Worm (Caenorhabditis elegans) whole organism, L2 larva: Measurements from ENCODE around the gene T26G10.5.

Experiments used
- C34F6.9 ChIP-seq: fragments of 150-350 bp; optimal IDR thresholded peaks from 2 replicates; lab custom pipeline; 2014; ENCODE audit warnings: missing biosample characterization, missing genetic modification characterization
- F13H6.1 ChIP-seq: sonication (generic microtip); optimal IDR thresholded peaks from 2 replicates; lab custom pipeline; 2016; ENCODE audit warnings: missing genetic modification characterization, missing compliant biosample characterization
- R02D3.7 ChIP-seq: fragments of 150-350 bp; optimal IDR thresholded peaks from 2 replicates; lab custom pipeline; 2014; ENCODE audit warnings: missing biosample characterization, missing genetic modification characterization
- Y55F3AM.14 ChIP-seq: fragments of 200-800 bp; sonication (Bioruptor generic); optimal IDR thresholded peaks from 2 replicates; lab custom pipeline; 2018; ENCODE audit warnings: mild to moderate bottlenecking, missing genetic modification characterization, missing compliant biosample characterization
- ZK546.5 ChIP-seq: sonication (generic microtip); optimal IDR thresholded peaks from 2 replicates; lab custom pipeline; 2017; ENCODE audit warnings: missing biosample characterization, missing genetic modification characterization
- alr-1 ChIP-seq: fragments of 150-350 bp; optimal IDR thresholded peaks from 2 replicates; lab custom pipeline; 2014; ENCODE audit warnings: missing biosample characterization, missing genetic modification characterization
- aly-2 ChIP-seq: fragments of 150-350 bp; optimal IDR thresholded peaks from 2 replicates; lab custom pipeline; 2014; ENCODE audit warnings: missing biosample characterization, missing genetic modification characterization
- ama-1 ChIP-seq: fragments of 150-350 bp; optimal IDR thresholded peaks from 2 replicates; lab custom pipeline; 2018; ENCODE audit warnings: inconsistent platforms
- blmp-1 ChIP-seq: sonication (generic microtip); optimal IDR thresholded peaks from 2 replicates; lab custom pipeline; 2017; ENCODE audit warnings: missing genetic modification characterization, mild to moderate bottlenecking, missing compliant biosample characterization, antibody characterized with exemption, moderate library complexity; ENCODE audit not compliant: insufficient read depth
- ceh-16 ChIP-seq: fragments of 150-350 bp; optimal IDR thresholded peaks from 2 replicates; lab custom pipeline; 2014; ENCODE audit warnings: missing biosample characterization, missing genetic modification characterization
- ceh-82 ChIP-seq: fragments of 150-350 bp; optimal IDR thresholded peaks from 2 replicates; lab custom pipeline; 2014; ENCODE audit warnings: missing biosample characterization, missing genetic modification characterization
- crh-2 ChIP-seq: sonication (generic microtip); optimal IDR thresholded peaks from 2 replicates; lab custom pipeline; 2017; ENCODE audit warnings: missing biosample characterization, missing genetic modification characterization
- egl-27 ChIP-seq: sonication (generic microtip); optimal IDR thresholded peaks from 3 replicates; lab custom pipeline; 2017; ENCODE audit warnings: missing biosample characterization, missing genetic modification reagents, missing genetic modification characterization
- elt-1 ChIP-seq: fragments of 150-350 bp; optimal IDR thresholded peaks from 2 replicates; lab custom pipeline; 2014; ENCODE audit warnings: missing biosample characterization, missing genetic modification characterization
- fos-1 ChIP-seq: fragments of 150-350 bp; optimal IDR thresholded peaks from 2 replicates; lab custom pipeline; 2014; ENCODE audit warnings: missing biosample characterization, missing genetic modification characterization
- gmeb-1 ChIP-seq: fragments of 150-350 bp; optimal IDR thresholded peaks from 2 replicates; lab custom pipeline; 2014; ENCODE audit warnings: missing biosample characterization, missing genetic modification characterization
- lin-11 ChIP-seq: fragments of 150-350 bp; sonication (generic microtip); optimal IDR thresholded peaks from 2 replicates; lab custom pipeline; 2014; ENCODE audit warnings: missing biosample characterization, missing genetic modification characterization, inconsistent platforms, mixed read lengths
- lin-13 ChIP-seq: fragments of 150-350 bp; optimal IDR thresholded peaks from 2 replicates; lab custom pipeline; 2014; ENCODE audit warnings: missing biosample characterization, missing genetic modification reagents, missing genetic modification characterization
- lin-39 ChIP-seq: fragments of 150-350 bp; optimal IDR thresholded peaks from 2 replicates; lab custom pipeline; 2014; ENCODE audit warnings: missing biosample characterization, missing genetic modification reagents, missing genetic modification characterization
- lsy-2 ChIP-seq, 2 experiments: fragments of 150-350 bp in 1 of 2; sonication (generic microtip) in 1 of 2; optimal IDR thresholded peaks; 2 replicates each; lab custom pipeline; 2014 to 2017; ENCODE audit warnings: missing biosample characterization in 2 of 2, missing genetic modification characterization in 2 of 2
- mab-5 ChIP-seq: fragments of 150-350 bp; optimal IDR thresholded peaks from 2 replicates; lab custom pipeline; 2014; ENCODE audit warnings: missing biosample characterization, missing genetic modification characterization
- mbf-1 ChIP-seq: sonication (generic microtip); optimal IDR thresholded peaks from 2 replicates; lab custom pipeline; 2017; ENCODE audit warnings: missing biosample characterization, missing genetic modification characterization
- mdl-1 ChIP-seq, 2 experiments: fragments of 150-350 bp in 1 of 2; sonication (generic microtip) in 1 of 2; optimal IDR thresholded peaks; 2 replicates each; lab custom pipeline; 2017; ENCODE audit warnings: missing biosample characterization in 2 of 2, missing genetic modification characterization in 2 of 2
- nhr-11 ChIP-seq: fragments of 150-350 bp; optimal IDR thresholded peaks from 2 replicates; lab custom pipeline; 2014; ENCODE audit warnings: missing biosample characterization, missing genetic modification characterization
- nhr-129 ChIP-seq: fragments of 150-350 bp; optimal IDR thresholded peaks from 2 replicates; lab custom pipeline; 2014; ENCODE audit warnings: missing biosample characterization, missing genetic modification characterization
- nhr-21 ChIP-seq: fragments of 150-350 bp; optimal IDR thresholded peaks from 2 replicates; lab custom pipeline; 2014; ENCODE audit warnings: missing biosample characterization, missing genetic modification characterization
- nhr-237 ChIP-seq: fragments of 150-350 bp; optimal IDR thresholded peaks from 2 replicates; lab custom pipeline; 2014; ENCODE audit warnings: missing biosample characterization, missing genetic modification characterization
- nhr-25 ChIP-seq: fragments of 150-350 bp; sonication (generic microtip); optimal IDR thresholded peaks from 3 replicates; lab custom pipeline; 2014; ENCODE audit warnings: missing biosample characterization, missing genetic modification characterization
- nhr-6 ChIP-seq: fragments of 150-350 bp; optimal IDR thresholded peaks from 2 replicates; lab custom pipeline; 2014; ENCODE audit warnings: missing biosample characterization, missing genetic modification characterization
- nhr-77 ChIP-seq: fragments of 150-350 bp; optimal IDR thresholded peaks from 2 replicates; lab custom pipeline; 2014; ENCODE audit warnings: missing biosample characterization, missing genetic modification characterization
- peb-1 ChIP-seq: fragments of 150-350 bp; optimal IDR thresholded peaks from 2 replicates; lab custom pipeline; 2014; ENCODE audit warnings: missing biosample characterization, missing genetic modification characterization
- sem-4 ChIP-seq: fragments of 150-350 bp; optimal IDR thresholded peaks from 2 replicates; lab custom pipeline; 2014; ENCODE audit warnings: missing biosample characterization, missing genetic modification reagents, missing genetic modification characterization
- skn-1 ChIP-seq: sonication (generic microtip); optimal IDR thresholded peaks from 2 replicates; lab custom pipeline; 2017; ENCODE audit warnings: missing biosample characterization, missing genetic modification characterization
- sma-3 ChIP-seq: sonication (generic microtip); optimal IDR thresholded peaks from 2 replicates; lab custom pipeline; 2016; ENCODE audit warnings: missing genetic modification reagents, missing genetic modification characterization, missing compliant biosample characterization
- sma-9 ChIP-seq, 2 experiments: fragments of 150-350 bp in 1 of 2; sonication (generic microtip) in 1 of 2; optimal IDR thresholded peaks; 2 replicates each; lab custom pipeline; 2014 to 2016; ENCODE audit warnings: missing genetic modification characterization in 2 of 2, mild to moderate bottlenecking in 1 of 2, missing biosample characterization in 1 of 2, missing compliant biosample characterization in 1 of 2, missing genetic modification reagents in 1 of 2, moderate library complexity in 1 of 2
- snpc-4 ChIP-seq: fragments of 150-350 bp; optimal IDR thresholded peaks from 2 replicates; lab custom pipeline; 2014; ENCODE audit warnings: missing biosample characterization, missing genetic modification characterization
- unc-39 ChIP-seq: fragments of 150-350 bp; optimal IDR thresholded peaks from 2 replicates; lab custom pipeline; 2014; ENCODE audit warnings: missing biosample characterization, missing genetic modification characterization
- unc-55 ChIP-seq: fragments of 150-350 bp; sonication (generic microtip); optimal IDR thresholded peaks from 3 replicates; lab custom pipeline; 2014; ENCODE audit warnings: missing biosample characterization, missing genetic modification reagents, missing genetic modification characterization
- unc-62 ChIP-seq: fragments of 150-350 bp; optimal IDR thresholded peaks from 2 replicates; lab custom pipeline; 2014; ENCODE audit warnings: missing biosample characterization, missing genetic modification reagents, missing genetic modification characterization
- zag-1 ChIP-seq: fragments of 150-350 bp; optimal IDR thresholded peaks from 2 replicates; lab custom pipeline; 2014; ENCODE audit warnings: missing biosample characterization, missing genetic modification characterization
- ztf-1 ChIP-seq: fragments of 200-800 bp; sonication (Bioruptor generic); conservative IDR thresholded peaks from 2 replicates; pipeline ENCODE4 v1.3.6; 2022; ENCODE audit warnings: missing genetic modification characterization, missing compliant biosample characterization
- ztf-11 ChIP-seq: sonication (generic microtip); optimal IDR thresholded peaks from 2 replicates; lab custom pipeline; 2017; ENCODE audit warnings: missing biosample characterization, missing genetic modification characterization
- ztf-4 ChIP-seq: fragments of 150-350 bp; optimal IDR thresholded peaks from 2 replicates; lab custom pipeline; 2014; ENCODE audit warnings: missing biosample characterization, missing genetic modification characterization

The T26G10.5 gene

ce11 chrIII:9457192-9458103, 31.2 kb upstream of the T26G10.5 start (continued):
- TF ChIP-seq elt-1 (tag; lab: Kevin White, UChicago) (no peak), skn-1 (no peak), alr-1 (tag; lab: Kevin White, UChicago) (no peak), zag-1 (tag; lab: Kevin White, UChicago) (no peak), blmp-1 (tag; lab: Kevin White, UChicago) (peak; percentile 22), C34F6.9 (tag; lab: Kevin White, UChicago) (peak; percentile 74), sem-4 (tag; lab: Kevin White, UChicago) (no peak), egl-27 (tag; lab: Kevin White, UChicago) (no peak), lin-11 (tag; lab: Kevin White, UChicago) (no peak), unc-55 (no peak), F13H6.1 (peak; percentile 75), lin-13 (GFP tag; lab: Kevin White, UChicago) (no peak), ZK546.5 (tag; lab: Kevin White, UChicago) (no peak), gmeb-1 (tag; lab: Kevin White, UChicago) (no peak), nhr-129 (tag; lab: Kevin White, UChicago) (peak; percentile 90)
- TF ChIP-seq, all 48 proteins: peak for 13

ce11 chrIII:9455980-9456658, 29.9 kb upstream of the T26G10.5 start, which contains the start of the genes rheb-1 and spk-1:
Gene rheb-1 (minus strand): TSS chrIII:9456030.
Gene spk-1 (plus strand): TSS chrIII:9456608.
- TF ChIP-seq lin-39 (tag; lab: Kevin White, UChicago) (no peak), lsy-2 (tag; optimal IDR thresholded peaks at IDR 0.05; lab: Kevin White, UChicago) (peak; percentile 98 to 99), mdl-1 (tag; optimal IDR thresholded peaks at IDR 0.05; lab: Kevin White, UChicago) (peak in 1 of 2 experiments; percentile 6), elt-1 (tag; lab: Kevin White, UChicago) (no peak), aly-2 (tag; lab: Kevin White, UChicago) (no peak), mbf-1 (tag; lab: Kevin White, UChicago) (no peak), mab-5 (tag; lab: Kevin White, UChicago) (peak; percentile 67), unc-62 (GFP tag; lab: Kevin White, UChicago) (no peak), ztf-11 (tag; lab: Kevin White, UChicago) (no peak), ama-1 (lab: Kevin White, UChicago) (no peak), lin-13 (GFP tag; lab: Kevin White, UChicago) (peak; percentile 88), Y55F3AM.14 (GFP tag; lab: Kevin White, UChicago) (peak; percentile 53), ZK546.5 (tag; lab: Kevin White, UChicago) (peak; percentile 97), sem-4 (tag; lab: Kevin White, UChicago) (peak; percentile 93), F13H6.1 (peak; percentile 92), alr-1 (tag; lab: Kevin White, UChicago) (no peak), nhr-21 (tag; lab: Kevin White, UChicago) (peak; percentile 88), nhr-25 (tag; lab: Kevin White, UChicago) (peak; percentile 85), ceh-82 (tag; lab: Kevin White, UChicago) (peak; percentile 59), ztf-4 (peak; percentile 91), unc-39 (tag; lab: Kevin White, UChicago) (no peak), blmp-1 (tag; lab: Kevin White, UChicago) (peak; percentile 54), gmeb-1 (tag; lab: Kevin White, UChicago) (peak; percentile 82), fos-1 (peak; percentile 88), nhr-237 (tag; lab: Kevin White, UChicago) (no peak), nhr-77 (no peak), sma-9 (GFP tag; optimal IDR thresholded peaks at IDR 0.05; lab: Kevin White, UChicago) (peak; percentile 93), sma-9 (tag; optimal IDR thresholded peaks at IDR 0.05; lab: Kevin White, UChicago) (no peak), nhr-11 (tag; lab: Kevin White, UChicago) (no peak), R02D3.7 (tag; lab: Kevin White, UChicago) (no peak), skn-1 (peak; percentile 92), ztf-1 (GFP tag; lab: Robert Waterston, UW) (no peak), peb-1 (tag; lab: Kevin White, UChicago) (no peak), ceh-16 (tag; lab: Kevin White, UChicago) (peak; percentile 48), lin-11 (tag; lab: Kevin White, UChicago) (peak; percentile 95), snpc-4 (tag; lab: Kevin White, UChicago) (peak; percentile 77), egl-27 (tag; lab: Kevin White, UChicago) (peak; percentile 54), nhr-6 (tag; lab: Kevin White, UChicago) (peak; percentile 83), zag-1 (tag; lab: Kevin White, UChicago) (peak; percentile 32), crh-2 (tag; lab: Kevin White, UChicago) (peak; percentile 96), C34F6.9 (tag; lab: Kevin White, UChicago) (peak; percentile 99), sma-3 (GFP tag; lab: Kevin White, UChicago) (peak; percentile 93), nhr-129 (tag; lab: Kevin White, UChicago) (peak; percentile 90), unc-55 (peak; percentile 90)
